Worm (Caenorhabditis elegans): ENCODE results near the gene cest-8.

Gene cest-8

ce11 chrX:12219477-12219876 is at the start of gene cest-8:
cest-8 (plus strand) TSS chrX:12219660.
- no peak for TF ChIP-seq W03F9.2 (tag; optimal IDR thresholded peaks at IDR 0.05)
- no peak for TF ChIP-seq him-1 (tag; optimal IDR thresholded peaks at IDR 0.05)
- TF ChIP-seq dao-5 (tag; optimal IDR thresholded peaks at IDR 0.05): no peak

DNA sequence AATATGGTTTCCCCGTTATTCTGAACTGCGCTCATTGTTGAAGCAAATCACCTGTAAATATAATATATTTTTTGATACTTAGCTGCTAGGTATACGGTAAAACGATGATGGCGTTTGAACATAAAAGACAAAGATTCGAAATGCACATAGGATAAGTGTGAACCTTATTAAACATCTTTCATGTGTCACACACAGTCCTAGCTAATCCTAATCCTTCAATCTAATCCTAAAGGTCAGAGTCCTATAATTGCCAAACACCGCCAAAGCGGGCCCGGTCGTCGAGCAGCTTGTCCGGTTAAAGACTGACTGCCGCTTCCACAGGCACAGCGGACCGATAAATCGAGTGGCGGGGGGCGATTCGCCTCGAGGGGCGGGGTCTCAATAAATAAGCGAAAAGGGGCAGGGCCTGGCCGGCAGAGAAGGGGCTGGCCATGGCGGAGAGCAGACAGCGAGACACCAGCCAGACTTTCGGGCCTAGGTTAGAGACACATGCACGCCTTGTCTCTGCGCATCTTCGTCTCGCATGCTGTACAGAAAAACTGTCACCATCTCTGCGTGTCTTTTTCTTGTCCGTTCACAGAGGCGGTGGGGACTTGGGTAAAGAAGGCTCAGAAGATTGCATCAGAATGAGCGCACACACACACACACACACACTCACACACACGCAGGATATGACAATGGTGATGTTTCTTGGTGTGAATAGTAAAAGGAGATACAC is 47.7 kb upstream of the cest-8 start, which contains the start of gene F57G12.1:
Gene F57G12.1, minus strand, starts transcription at position 51 of the 718 bp plus-strand sequence.
- TF ChIP-seq him-1 (tag; optimal IDR thresholded peaks at IDR 0.05): peak; percentile 75
- no peak for TF ChIP-seq dao-5 (tag; optimal IDR thresholded peaks at IDR 0.05)
- no peak for TF ChIP-seq W03F9.2 (tag; optimal IDR thresholded peaks at IDR 0.05)

- TF ChIP-seq him-1 (tag; optimal IDR thresholded peaks at IDR 0.05) (no peak), dao-5 (tag; optimal IDR thresholded peaks at IDR 0.05) (no peak), W03F9.2 (tag; optimal IDR thresholded peaks at IDR 0.05) (no peak)
Observed at ce11 chrX:12172482-12173134, 46.9 kb upstream of the cest-8 start.

DNA sequence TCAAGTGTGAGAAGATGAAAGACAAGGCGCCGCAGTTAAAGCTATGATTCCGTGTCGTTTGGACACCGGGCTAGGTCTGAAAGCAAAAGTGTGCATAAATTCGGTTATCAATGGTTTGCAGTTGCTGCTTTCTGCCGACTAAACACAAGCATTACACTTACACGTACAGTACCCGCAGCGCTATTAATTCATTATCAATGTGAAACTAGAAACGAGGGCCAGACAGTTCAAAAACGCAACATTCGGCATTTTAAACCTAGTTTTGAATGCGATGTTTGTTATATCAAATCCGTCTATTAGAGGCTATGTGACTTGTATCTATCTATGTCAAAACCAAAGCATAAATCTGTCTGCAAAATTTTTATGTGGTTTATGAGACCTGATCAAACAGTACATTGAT is 45.5 kb upstream of the cest-8 start:
- TF ChIP-seq him-1 (tag; optimal IDR thresholded peaks at IDR 0.05): no peak
- no peak for TF ChIP-seq W03F9.2 (tag; optimal IDR thresholded peaks at IDR 0.05)
- TF ChIP-seq dao-5 (tag; optimal IDR thresholded peaks at IDR 0.05): no peak

DNA sequence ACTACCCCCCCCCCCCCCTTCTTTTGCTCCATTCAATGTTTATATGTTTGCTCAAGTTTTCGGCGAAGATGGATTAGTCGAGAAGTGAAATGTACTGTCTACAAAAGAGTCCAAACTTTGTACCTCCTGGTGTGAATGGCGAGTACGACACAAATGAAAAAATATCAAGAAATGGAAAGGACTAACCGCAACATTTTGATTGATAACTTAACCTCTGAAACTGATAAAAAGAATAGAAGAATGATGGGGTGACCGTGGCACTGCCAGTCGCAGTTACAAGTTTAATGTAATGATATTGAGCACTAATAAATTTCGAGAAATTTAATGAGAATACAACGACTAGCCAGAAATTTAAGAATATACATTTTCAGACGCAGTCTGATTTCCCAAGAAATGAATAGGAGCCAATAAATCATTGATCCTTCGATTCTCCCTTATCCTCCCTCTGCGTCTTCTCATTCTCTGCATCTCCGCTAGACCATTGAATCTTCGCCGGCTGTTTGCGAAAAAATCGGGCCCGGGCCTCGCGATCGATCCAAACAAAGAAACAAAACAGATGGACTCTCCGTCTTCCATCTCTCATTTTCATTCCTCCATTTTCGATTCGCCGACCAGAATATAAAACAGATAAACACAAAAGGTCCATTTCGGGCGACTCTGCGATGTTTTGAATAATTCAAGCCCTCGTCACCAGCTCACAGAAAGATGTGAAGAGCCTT is 44.6 kb upstream of the cest-8 start:
- TF ChIP-seq him-1 (tag; optimal IDR thresholded peaks at IDR 0.05): no peak
- TF ChIP-seq dao-5 (tag; optimal IDR thresholded peaks at IDR 0.05): no peak
- TF ChIP-seq W03F9.2 (tag; optimal IDR thresholded peaks at IDR 0.05): no peak

ce11 chrX:12175667-12176278 is 43.7 kb upstream of the cest-8 start:
- TF ChIP-seq W03F9.2 (tag; optimal IDR thresholded peaks at IDR 0.05): no peak
- TF ChIP-seq him-1 (tag; optimal IDR thresholded peaks at IDR 0.05): no peak
- no peak for TF ChIP-seq dao-5 (tag; optimal IDR thresholded peaks at IDR 0.05)

DNA sequence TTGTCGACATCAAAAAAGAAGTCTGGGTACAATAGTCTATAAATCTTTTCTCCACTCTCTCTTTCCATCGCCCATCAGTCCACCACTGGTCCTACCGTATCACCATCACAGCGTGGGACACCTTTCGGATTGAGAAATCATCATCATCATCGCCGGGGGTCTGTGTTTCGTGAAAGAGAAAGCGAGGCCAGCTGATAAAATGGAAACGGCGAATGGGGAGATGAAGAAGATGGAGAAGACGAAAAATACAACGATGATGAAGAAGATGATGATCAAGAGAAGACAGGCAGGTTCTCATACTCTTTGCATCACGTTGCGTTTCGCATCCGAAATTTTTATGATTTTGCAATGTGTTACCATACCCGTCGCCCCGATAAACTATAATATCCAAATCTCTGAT is 43.1 kb upstream of the cest-8 start:
- TF ChIP-seq W03F9.2 (tag; optimal IDR thresholded peaks at IDR 0.05): no peak

- TF ChIP-seq dao-5 (tag; optimal IDR thresholded peaks at IDR 0.05) (no peak), him-1 (tag; optimal IDR thresholded peaks at IDR 0.05) (no peak), W03F9.2 (tag; optimal IDR thresholded peaks at IDR 0.05) (no peak)
Observed at ce11 chrX:12176873-12177293, 42.6 kb upstream of the cest-8 start.

DNA sequence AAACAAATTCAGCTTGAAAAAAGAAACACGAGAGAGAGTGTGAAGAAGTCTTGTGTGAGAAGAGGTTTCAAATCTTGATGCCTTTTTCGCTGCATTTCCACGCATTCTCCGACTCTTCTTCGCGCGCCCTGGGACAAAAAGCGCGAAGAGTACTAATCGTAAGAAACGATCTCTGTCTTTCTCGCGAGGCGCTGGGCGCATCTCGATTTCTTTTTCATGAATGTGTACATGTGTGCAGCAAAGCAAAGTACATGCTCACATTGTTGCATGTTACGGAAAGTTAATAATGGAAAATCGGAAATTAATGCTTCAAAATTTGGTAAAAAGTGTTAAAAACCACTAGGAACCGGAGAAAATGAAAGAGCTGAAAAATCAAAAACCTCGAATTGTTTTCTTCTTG is 41.9 kb upstream of the cest-8 start:
- TF ChIP-seq dao-5 (tag; optimal IDR thresholded peaks at IDR 0.05) (no peak), W03F9.2 (tag; optimal IDR thresholded peaks at IDR 0.05) (no peak), him-1 (tag; optimal IDR thresholded peaks at IDR 0.05) (no peak)

DNA sequence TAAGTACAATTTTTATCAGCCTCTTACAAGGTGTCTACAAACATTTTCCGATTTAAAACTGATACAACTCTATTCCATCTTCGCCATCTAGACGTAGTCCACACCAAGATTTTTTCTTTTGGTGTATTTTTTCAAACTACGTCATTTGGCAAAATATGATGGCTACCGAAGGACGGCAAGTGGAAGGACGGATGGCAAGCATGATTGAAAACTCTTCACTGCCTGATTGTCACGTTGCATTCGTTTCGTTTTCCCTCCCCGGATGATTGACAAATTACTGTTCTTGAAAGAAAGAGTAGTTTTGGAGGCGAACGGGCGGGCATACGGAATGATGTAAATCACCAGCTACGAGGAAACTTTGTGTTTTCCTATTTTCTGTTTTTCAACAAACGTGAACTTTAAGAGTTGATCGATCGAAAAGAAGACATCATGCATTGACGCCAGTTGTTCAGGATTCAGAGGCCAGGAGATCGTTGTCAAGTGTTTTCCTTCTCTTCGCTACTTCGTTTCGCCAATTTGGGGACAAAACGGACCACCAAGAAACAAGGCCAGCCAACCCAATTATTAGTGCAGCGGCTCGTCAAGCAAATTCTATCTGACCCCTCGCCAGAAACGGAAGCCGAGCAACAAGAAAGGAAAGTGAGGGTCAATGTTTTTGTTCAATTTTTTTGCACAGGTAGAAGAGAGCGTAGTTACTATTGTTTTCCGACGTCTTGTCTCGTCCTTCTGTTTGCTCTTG is 40.9 kb upstream of the cest-8 start:
- TF ChIP-seq dao-5 (tag; optimal IDR thresholded peaks at IDR 0.05): no peak
- TF ChIP-seq him-1 (tag; optimal IDR thresholded peaks at IDR 0.05): no peak
- no peak for TF ChIP-seq W03F9.2 (tag; optimal IDR thresholded peaks at IDR 0.05)

DNA sequence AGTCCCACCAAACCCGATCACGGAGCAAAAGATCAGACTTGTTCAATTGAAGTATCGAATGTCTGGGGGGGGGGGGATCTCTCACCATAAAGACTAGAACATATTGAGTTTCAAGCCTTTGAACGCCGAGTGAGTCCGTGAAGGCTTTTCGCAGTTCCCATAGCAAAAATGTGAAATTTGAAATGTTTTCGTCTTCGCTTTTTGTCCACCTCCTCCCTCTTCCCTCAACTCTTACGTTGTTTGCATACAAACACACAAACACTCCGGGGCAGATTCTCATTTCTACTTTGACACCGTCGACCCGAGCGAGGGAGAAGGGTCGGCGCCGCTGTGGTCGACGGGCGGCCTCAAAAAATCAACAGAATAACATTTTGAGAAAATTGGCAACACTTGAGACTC is 40.4 kb upstream of the cest-8 start:
- TF ChIP-seq dao-5 (tag; optimal IDR thresholded peaks at IDR 0.05) (no peak), him-1 (tag; optimal IDR thresholded peaks at IDR 0.05) (no peak), W03F9.2 (tag; optimal IDR thresholded peaks at IDR 0.05) (no peak)

DNA sequence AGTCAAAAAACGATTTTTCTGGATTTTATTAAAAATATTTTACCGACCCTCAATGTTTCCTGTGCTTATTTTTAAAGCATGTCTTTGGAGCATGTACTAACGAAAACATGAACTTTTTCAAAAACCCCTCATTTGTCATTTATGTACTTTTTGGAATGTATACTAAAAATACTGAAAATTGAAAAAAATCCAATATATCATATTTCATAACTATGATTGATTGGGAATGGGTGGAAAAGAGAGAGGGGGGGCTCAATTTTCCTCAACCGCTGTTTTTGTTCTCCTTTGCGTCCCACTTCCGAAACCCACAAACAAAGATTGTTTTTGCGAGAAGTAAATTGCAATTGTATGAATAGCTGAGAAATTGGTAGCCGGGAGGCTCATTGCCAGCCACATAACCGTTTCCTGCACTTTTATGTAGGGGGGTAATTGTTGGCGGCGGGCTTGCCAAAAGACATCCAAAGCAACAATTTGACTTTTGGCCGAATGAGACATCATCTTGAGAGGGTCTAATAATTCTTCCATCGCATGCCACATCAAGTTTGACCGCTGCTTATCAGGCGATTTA is 39.6 kb upstream of the cest-8 start:
- TF ChIP-seq him-1 (tag; optimal IDR thresholded peaks at IDR 0.05) (no peak), W03F9.2 (tag; optimal IDR thresholded peaks at IDR 0.05) (no peak), dao-5 (tag; optimal IDR thresholded peaks at IDR 0.05) (no peak)

ce11 chrX:12180681-12181080 is 38.8 kb upstream of the cest-8 start:
- no peak for TF ChIP-seq W03F9.2 (tag; optimal IDR thresholded peaks at IDR 0.05)
- no peak for TF ChIP-seq him-1 (tag; optimal IDR thresholded peaks at IDR 0.05)
- no peak for TF ChIP-seq dao-5 (tag; optimal IDR thresholded peaks at IDR 0.05)
